Worm (Caenorhabditis elegans) whole organism, L4 larva: ENCODE results near the gene F26A1.9.

Experiments
- D1046.2 ChIP-seq: fragments of 200-800 bp; sonication (Bioruptor generic); IDR thresholded peaks from 2 replicates; pipeline ENCODE4 v1.3.6; 2022; ENCODE audit warnings: missing genetic modification characterization, missing compliant biosample characterization
- F10B5.3 ChIP-seq: sonication (generic microtip); optimal IDR thresholded peaks from 2 replicates; lab custom pipeline; 2016; ENCODE audit warnings: mild to moderate bottlenecking, missing genetic modification characterization, missing compliant biosample characterization
- F37D6.2 ChIP-seq: sonication (generic microtip); optimal IDR thresholded peaks from 2 replicates; lab custom pipeline; 2016; ENCODE audit warnings: mild to moderate bottlenecking, missing genetic modification characterization, missing compliant biosample characterization
- Y105C5A.15 ChIP-seq: fragments of 200-800 bp; sonication (Bioruptor generic); IDR thresholded peaks from 2 replicates; pipeline ENCODE4 v1.3.6; 2022; ENCODE audit warnings: missing genetic modification characterization, missing compliant biosample characterization
- aha-1 ChIP-seq: fragments of 150-350 bp; peaks from one replicate; lab custom pipeline; 2014; ENCODE audit warnings: missing biosample characterization, missing genetic modification characterization
- arid-1 ChIP-seq: fragments of 200-800 bp; sonication (Bioruptor generic); conservative IDR thresholded peaks from 2 replicates; pipeline ENCODE4 v1.3.6; 2022; ENCODE audit warnings: missing genetic modification reagents, missing genetic modification characterization, missing compliant biosample characterization
- daf-16 ChIP-seq, 3 experiments: sonication (generic microtip); optimal IDR thresholded peaks; 2 replicates each; lab custom pipeline; 2016 to 2017; ENCODE audit warnings: missing genetic modification characterization in 3 of 3, missing genetic modification reagents in 3 of 3, mild to moderate bottlenecking in 2 of 3, missing compliant biosample characterization in 2 of 3, missing biosample characterization in 1 of 3, moderate library complexity in 1 of 3
- duxl-1 ChIP-seq: sonication (generic microtip); optimal IDR thresholded peaks from 2 replicates; lab custom pipeline; 2016; ENCODE audit warnings: mild to moderate bottlenecking, missing genetic modification characterization, moderate library complexity, missing compliant biosample characterization; ENCODE audit not compliant: poor library complexity
- dve-1 ChIP-seq: sonication (generic microtip); optimal IDR thresholded peaks from 2 replicates; lab custom pipeline; 2017; ENCODE audit warnings: antibody characterized with exemption, mild to moderate bottlenecking, missing genetic modification characterization, missing compliant biosample characterization; ENCODE audit not compliant: insufficient read depth
- egl-43 ChIP-seq: fragments of 200-800 bp; sonication (Bioruptor generic); IDR thresholded peaks from 2 replicates; pipeline ENCODE4 v1.3.6; 2022; ENCODE audit warnings: missing genetic modification reagents, missing genetic modification characterization, missing compliant biosample characterization
- fkh-10 ChIP-seq: fragments of 150-350 bp; optimal IDR thresholded peaks from 2 replicates; lab custom pipeline; 2014; ENCODE audit warnings: missing biosample characterization, missing genetic modification reagents, missing genetic modification characterization
- hlh-11 ChIP-seq: fragments of 200-800 bp; sonication (Bioruptor generic); optimal IDR thresholded peaks from 2 replicates; lab custom pipeline; 2018; ENCODE audit warnings: mild to moderate bottlenecking, missing genetic modification characterization, missing compliant biosample characterization
- hlh-30 ChIP-seq: sonication (generic microtip); optimal IDR thresholded peaks from 2 replicates; lab custom pipeline; 2017; ENCODE audit warnings: antibody characterized with exemption, mild to moderate bottlenecking, missing genetic modification characterization, missing compliant biosample characterization; ENCODE audit not compliant: insufficient read depth
- lim-7 ChIP-seq: fragments of 200-800 bp; sonication (Bioruptor generic); IDR thresholded peaks from 2 replicates; pipeline ENCODE4 v1.3.6; 2022; ENCODE audit warnings: missing genetic modification characterization, missing compliant biosample characterization
- lin-29 ChIP-seq: fragments of 200-800 bp; sonication (Bioruptor generic); IDR thresholded peaks from 2 replicates; pipeline ENCODE4 v1.3.6; 2022; ENCODE audit warnings: missing genetic modification reagents, missing genetic modification characterization, missing compliant biosample characterization
- lin-38 ChIP-seq: fragments of 200-800 bp; sonication (Bioruptor generic); IDR thresholded peaks from 2 replicates; pipeline ENCODE4 v1.3.6; 2022; ENCODE audit warnings: missing genetic modification reagents, missing genetic modification characterization, missing compliant biosample characterization
- mdt-29 ChIP-seq: fragments of 200-800 bp; sonication (Bioruptor generic); IDR thresholded peaks from 2 replicates; pipeline ENCODE4 v1.3.6; 2022; ENCODE audit warnings: missing genetic modification reagents, missing genetic modification characterization, missing compliant biosample characterization
- nhr-25 ChIP-seq: sonication (generic microtip); optimal IDR thresholded peaks from 2 replicates; lab custom pipeline; 2017; ENCODE audit warnings: missing genetic modification characterization, mild to moderate bottlenecking, missing compliant biosample characterization, antibody characterized with exemption, moderate library complexity, borderline replicate concordance; ENCODE audit not compliant: insufficient read depth
- nhr-28 ChIP-seq: fragments of 150-350 bp; optimal IDR thresholded peaks from 2 replicates; lab custom pipeline; 2014; ENCODE audit warnings: missing biosample characterization, missing genetic modification characterization
- pqm-1 ChIP-seq: sonication (generic microtip); optimal IDR thresholded peaks from 2 replicates; lab custom pipeline; 2017; ENCODE audit warnings: missing biosample characterization, missing genetic modification characterization
- snpc-1.2 ChIP-seq: fragments of 200-800 bp; sonication (Bioruptor generic); IDR thresholded peaks from 2 replicates; pipeline ENCODE4 v1.3.6; 2022; ENCODE audit warnings: missing genetic modification reagents, missing genetic modification characterization, missing compliant biosample characterization
- snpc-4 ChIP-seq: fragments of 150-350 bp; optimal IDR thresholded peaks from 2 replicates; lab custom pipeline; 2014; ENCODE audit warnings: missing biosample characterization, missing genetic modification characterization
- spr-1 ChIP-seq: sonication (generic microtip); optimal IDR thresholded peaks from 2 replicates; lab custom pipeline; 2016; ENCODE audit warnings: mild to moderate bottlenecking, missing genetic modification characterization, missing compliant biosample characterization
- spr-3 ChIP-seq: fragments of 200-800 bp; sonication (Bioruptor generic); optimal IDR thresholded peaks from 2 replicates; lab custom pipeline; 2018; ENCODE audit warnings: mild to moderate bottlenecking, missing genetic modification characterization, missing compliant biosample characterization
- unc-130 ChIP-seq: sonication (generic microtip); optimal IDR thresholded peaks from 2 replicates; lab custom pipeline; 2016; ENCODE audit warnings: missing genetic modification reagents, missing genetic modification characterization, missing compliant biosample characterization
- unc-62 ChIP-seq, 3 experiments: fragments of 150-350 bp in 1 of 3; sonication (generic microtip); optimal IDR thresholded peaks in 2 of 3; peaks in 1 of 3; 1 replicate in 1 of 3; 2 replicates in 2 of 3; lab custom pipeline; 2014 to 2017; ENCODE audit warnings: missing biosample characterization in 3 of 3, missing genetic modification characterization in 3 of 3, missing genetic modification reagents in 3 of 3, missing genotype in 1 of 3
- zag-1 ChIP-seq: fragments of 150-350 bp; optimal IDR thresholded peaks from 2 replicates; lab custom pipeline; 2014; ENCODE audit warnings: missing biosample characterization, missing genetic modification characterization

The F26A1.9 gene

ce11 chrIII:4781937-4782576 lies 47.3 kb downstream of the F26A1.9 start, which contains the start of the genes gex-5 and C38D4.10:
Gene gex-5, minus strand, starts transcription at chrIII:4781987.
Gene C38D4.10, plus strand, starts transcription at chrIII:4782526.
- TF ChIP-seq unc-130 (GFP tag; lab: Kevin White, UChicago): peak; percentile 55

- TF ChIP-seq zag-1 (tag; lab: Kevin White, UChicago) (no peak), F10B5.3 (tag; lab: Kevin White, UChicago) (no peak), pqm-1 (tag; lab: Kevin White, UChicago) (peak; percentile 12), Y105C5A.15 (no peak), dve-1 (tag; lab: Kevin White, UChicago) (peak; percentile 31), nhr-28 (tag; lab: Kevin White, UChicago) (peak; percentile 35), lin-29 (GFP tag; lab: Robert Waterston, UW) (no peak), spr-1 (tag; lab: Kevin White, UChicago) (no peak), hlh-11 (peak; percentile 30), daf-16 (GFP tag; optimal IDR thresholded peaks at IDR 0.05; lab: Kevin White, UChicago) (no peak), daf-16 (tag; optimal IDR thresholded peaks at IDR 0.05; lab: Kevin White, UChicago) (peak; percentile 73), fkh-10 (GFP tag; lab: Kevin White, UChicago) (no peak), duxl-1 (tag; lab: Kevin White, UChicago) (no peak)
Measured at ce11 chrIII:4779855-4780254, 49.5 kb downstream of the F26A1.9 start, which contains the start of gene B0393.9. Gene B0393.9, minus strand, starts transcription at chrIII:4780157.

ce11 chrIII:4778003-4778402 lies 51.3 kb downstream of the F26A1.9 start, which contains the start of gene B0393.7:
Gene B0393.7, minus strand, starts transcription at chrIII:4778103.
- no peak for TF ChIP-seq arid-1 (GFP tag; lab: Robert Waterston, UW)
- no peak for TF ChIP-seq snpc-4
- TF ChIP-seq nhr-25 (tag; lab: Kevin White, UChicago): no peak
- no peak for TF ChIP-seq nhr-28 (tag; lab: Kevin White, UChicago)
- TF ChIP-seq pqm-1 (tag; lab: Kevin White, UChicago): no peak
- TF ChIP-seq daf-16 (GFP tag; optimal IDR thresholded peaks at IDR 0.05; lab: Kevin White, UChicago): no peak
- TF ChIP-seq daf-16 (tag; optimal IDR thresholded peaks at IDR 0.05; lab: Kevin White, UChicago): peak; percentile 17
- no peak for TF ChIP-seq unc-62 (GFP tag; optimal IDR thresholded peaks at IDR 0.05 in 1 of 2; lab: Kevin White, UChicago)
- TF ChIP-seq unc-62 (tag; optimal IDR thresholded peaks at IDR 0.05; lab: Kevin White, UChicago): no peak
- no peak for TF ChIP-seq egl-43
- TF ChIP-seq F37D6.2: no peak
- TF ChIP-seq mdt-29 (GFP tag; lab: Robert Waterston, UW): no peak
- no peak for TF ChIP-seq snpc-1.2
- TF ChIP-seq hlh-30: no peak
- TF ChIP-seq D1046.2 (GFP tag; lab: Robert Waterston, UW): no peak
- TF ChIP-seq aha-1 (tag; lab: Kevin White, UChicago): peak; percentile 88
- no peak for TF ChIP-seq spr-3 (GFP tag; lab: Kevin White, UChicago)
- no peak for TF ChIP-seq lin-38 (GFP tag; lab: Robert Waterston, UW)
- TF ChIP-seq lim-7 (GFP tag; lab: Robert Waterston, UW): no peak
